Worm (Caenorhabditis elegans) whole organism, L3 larva: Measurements from ENCODE around the gene Y43F8B.25.
A peak's percentile ranks its signal among the peaks of the same experiment; 100 is the strongest.

Experiments used
- ZK546.5 ChIP-seq: sonication (generic microtip); optimal IDR thresholded peaks from 2 replicates; lab custom pipeline; 2017; ENCODE audit warnings: missing biosample characterization, missing genetic modification characterization
- ama-1 ChIP-seq: fragments of 150-350 bp; optimal IDR thresholded peaks from 2 replicates; lab custom pipeline; 2018
- ceh-16 ChIP-seq: sonication (generic microtip); optimal IDR thresholded peaks from 2 replicates; lab custom pipeline; 2017; ENCODE audit warnings: missing biosample characterization, missing genetic modification characterization
- ceh-28 ChIP-seq: fragments of 150-350 bp; optimal IDR thresholded peaks from 2 replicates; lab custom pipeline; 2014; ENCODE audit warnings: missing biosample characterization, missing genetic modification reagents, missing genetic modification characterization
- ceh-82 ChIP-seq: fragments of 150-350 bp; optimal IDR thresholded peaks from 2 replicates; lab custom pipeline; 2014; ENCODE audit warnings: missing biosample characterization, missing genetic modification characterization
- daf-12 ChIP-seq: fragments of 150-350 bp; optimal IDR thresholded peaks from 2 replicates; lab custom pipeline; 2014; ENCODE audit warnings: missing biosample characterization, missing genetic modification reagents, missing genetic modification characterization
- egl-5 ChIP-seq: fragments of 150-350 bp; optimal IDR thresholded peaks from 2 replicates; lab custom pipeline; 2017; ENCODE audit warnings: missing biosample characterization, missing genetic modification reagents, missing genetic modification characterization, inconsistent platforms
- elt-1 ChIP-seq: fragments of 150-350 bp; optimal IDR thresholded peaks from 2 replicates; lab custom pipeline; 2014; ENCODE audit warnings: missing biosample characterization, missing genetic modification characterization
- elt-2 ChIP-seq: sonication (generic microtip); optimal IDR thresholded peaks from 2 replicates; lab custom pipeline; 2016; ENCODE audit warnings: missing genetic modification reagents, mild to moderate bottlenecking, missing genetic modification characterization, missing compliant biosample characterization
- elt-3 ChIP-seq, 3 experiments: fragments of 150-350 bp in 1 of 3; sonication (generic microtip) in 2 of 3; optimal IDR thresholded peaks; 2 replicates in 2 of 3; 4 replicates in 1 of 3; lab custom pipeline; 2014 to 2017; ENCODE audit warnings: missing biosample characterization in 3 of 3, missing genetic modification characterization in 3 of 3
- eor-1 ChIP-seq, 2 experiments: fragments of 150-350 bp; optimal IDR thresholded peaks; 2 replicates each; lab custom pipeline; 2014 to 2018; ENCODE audit warnings: missing biosample characterization in 2 of 2, missing genetic modification characterization in 2 of 2
- fos-1 ChIP-seq: fragments of 150-350 bp; optimal IDR thresholded peaks from 2 replicates; lab custom pipeline; 2014; ENCODE audit warnings: missing biosample characterization, missing genetic modification characterization
- lsy-12 ChIP-seq: sonication (generic microtip); optimal IDR thresholded peaks from 2 replicates; lab custom pipeline; 2016; ENCODE audit warnings: mild to moderate bottlenecking, missing genetic modification characterization, missing compliant biosample characterization
- mml-1 ChIP-seq: fragments of 150-350 bp; sonication (generic microtip); optimal IDR thresholded peaks from 3 replicates; lab custom pipeline; 2014; ENCODE audit warnings: missing biosample characterization, missing genetic modification characterization
- nfya-1 ChIP-seq: sonication (generic microtip); optimal IDR thresholded peaks from 2 replicates; lab custom pipeline; 2017; ENCODE audit warnings: missing genetic modification characterization, mild to moderate bottlenecking, missing compliant biosample characterization, antibody characterized with exemption, moderate library complexity; ENCODE audit not compliant: insufficient read depth
- nhr-11 ChIP-seq: fragments of 150-350 bp; optimal IDR thresholded peaks from 2 replicates; lab custom pipeline; 2014; ENCODE audit warnings: missing biosample characterization, missing genetic modification characterization
- nhr-23 ChIP-seq: fragments of 150-350 bp; optimal IDR thresholded peaks from 2 replicates; lab custom pipeline; 2014; ENCODE audit warnings: missing biosample characterization, missing genetic modification reagents, missing genetic modification characterization
- nhr-25 ChIP-seq: sonication (generic microtip); optimal IDR thresholded peaks from 2 replicates; lab custom pipeline; 2017; ENCODE audit warnings: missing biosample characterization, missing genetic modification characterization
- nhr-43 ChIP-seq: sonication (generic microtip); optimal IDR thresholded peaks from 2 replicates; lab custom pipeline; 2016; ENCODE audit warnings: mild to moderate bottlenecking, missing genetic modification characterization, missing compliant biosample characterization; ENCODE audit not compliant: poor library complexity, severe bottlenecking
- nhr-67 ChIP-seq: fragments of 150-350 bp; optimal IDR thresholded peaks from 2 replicates; lab custom pipeline; 2014; ENCODE audit warnings: missing biosample characterization, missing genetic modification characterization
- nhr-76 ChIP-seq: fragments of 150-350 bp; sonication (generic microtip); optimal IDR thresholded peaks from 5 replicates; lab custom pipeline; 2014; ENCODE audit warnings: missing biosample characterization, missing genetic modification characterization
- nhr-77 ChIP-seq: fragments of 150-350 bp; optimal IDR thresholded peaks from 2 replicates; lab custom pipeline; 2014; ENCODE audit warnings: missing biosample characterization, missing genetic modification characterization
- pqm-1 ChIP-seq: fragments of 150-350 bp; optimal IDR thresholded peaks from 2 replicates; lab custom pipeline; 2017; ENCODE audit warnings: missing biosample characterization, missing genetic modification characterization, inconsistent platforms
- skn-1 ChIP-seq: fragments of 150-350 bp; optimal IDR thresholded peaks from 2 replicates; lab custom pipeline; 2014; ENCODE audit warnings: missing biosample characterization, missing genetic modification characterization
- tbx-2 ChIP-seq: sonication (generic microtip); optimal IDR thresholded peaks from 2 replicates; lab custom pipeline; 2016; ENCODE audit warnings: mild to moderate bottlenecking, missing genetic modification characterization, missing compliant biosample characterization
- zag-1 ChIP-seq: fragments of 150-350 bp; optimal IDR thresholded peaks from 2 replicates; lab custom pipeline; 2014; ENCODE audit warnings: missing biosample characterization, missing genetic modification characterization

Y43F8B.25 gene

ce11 chrV:19428936-19429335, 33.8 kb upstream of the Y43F8B.25 start:
- TF ChIP-seq tbx-2 (tag; lab: Kevin White, UChicago) (no peak), egl-5 (tag; lab: Kevin White, UChicago) (no peak), elt-1 (tag; lab: Kevin White, UChicago) (peak; percentile 95), skn-1 (tag; lab: Kevin White, UChicago) (no peak), elt-3 (tag; optimal IDR thresholded peaks at IDR 0.05; lab: Kevin White, UChicago) (no peak), nhr-11 (tag; lab: Kevin White, UChicago) (no peak), ama-1 (lab: Kevin White, UChicago) (no peak), nhr-43 (tag; lab: Kevin White, UChicago) (no peak), zag-1 (no peak), nhr-25 (peak; percentile 32), ZK546.5 (tag; lab: Kevin White, UChicago) (no peak), nhr-67 (tag; lab: Kevin White, UChicago) (no peak), ceh-82 (tag; lab: Kevin White, UChicago) (no peak), nhr-76 (tag; lab: Kevin White, UChicago) (no peak), lsy-12 (no peak)
- TF ChIP-seq, all 47 proteins: peak for 2

ce11 chrV:19429605-19430004, 33.1 kb upstream of the Y43F8B.25 start:
- peak; percentile 21 for TF ChIP-seq nhr-43 (tag; lab: Kevin White, UChicago)
- TF ChIP-seq nhr-25, result peak; percentile 53
- TF ChIP-seq nhr-23 (tag; lab: Kevin White, UChicago), result peak; percentile 28
- no peak for TF ChIP-seq ama-1 (lab: Kevin White, UChicago)
- peak; percentile 99 for TF ChIP-seq elt-1 (tag; lab: Kevin White, UChicago)

- TF ChIP-seq tbx-2 (tag; lab: Kevin White, UChicago), result no peak
- no peak for TF ChIP-seq ceh-28 (tag; lab: Kevin White, UChicago)
- TF ChIP-seq nhr-77, result no peak
- TF ChIP-seq nfya-1 (tag; lab: Kevin White, UChicago), result no peak
- no peak for TF ChIP-seq egl-5 (tag; lab: Kevin White, UChicago)
- no peak for TF ChIP-seq elt-1 (tag; lab: Kevin White, UChicago)
Measured at ce11 chrV:19430351-19430913, 32.3 kb upstream of the Y43F8B.25 start.

ce11 chrV:19431036-19431435, 31.7 kb upstream of the Y43F8B.25 start, which contains the start of gene srw-85:
Gene srw-85 (minus strand): TSS chrV:19431136.
- TF ChIP-seq nfya-1 (tag; lab: Kevin White, UChicago) (no peak), ceh-16 (tag; lab: Kevin White, UChicago) (no peak), daf-12 (tag; lab: Kevin White, UChicago) (no peak), ceh-28 (tag; lab: Kevin White, UChicago) (no peak), ceh-82 (tag; lab: Kevin White, UChicago) (no peak)

ce11 chrV:19432030-19432429, 30.7 kb upstream of the Y43F8B.25 start:
- TF ChIP-seq eor-1 (tag; optimal IDR thresholded peaks at IDR 0.05; lab: Kevin White, UChicago) (no peak), fos-1 (tag; lab: Kevin White, UChicago) (no peak), mml-1 (tag; lab: Kevin White, UChicago) (no peak), elt-2 (peak; percentile 40)

- peak; percentile 12 for TF ChIP-seq elt-2
- TF ChIP-seq lsy-12, result no peak
- TF ChIP-seq, all 47 proteins: peak for 1
Measured at ce11 chrV:19432972-19433371, 29.7 kb upstream of the Y43F8B.25 start, which contains the start of gene C25F9.11. Gene C25F9.11 (minus strand): TSS chrV:19433072.

- peak; percentile 60 for TF ChIP-seq elt-2
- TF ChIP-seq pqm-1 (tag; lab: Kevin White, UChicago), result peak; percentile 1
- TF ChIP-seq elt-1 (tag; lab: Kevin White, UChicago), result no peak
Measured at ce11 chrV:19433806-19434437, 28.8 kb upstream of the Y43F8B.25 start, which contains the start of gene C25F9.16. Gene C25F9.16 (plus strand): TSS chrV:19434387.
